Worm (Caenorhabditis elegans) whole organism, L4 larva: ENCODE results near the gene clh-1.
A peak's percentile ranks its signal among the peaks of the same experiment; 100 is the strongest.

Experiments
- Y105C5A.15 ChIP-seq: fragments of 200-800 bp; sonication (Bioruptor generic); IDR thresholded peaks from 2 replicates; pipeline ENCODE4 v1.3.6; 2022; ENCODE audit warnings: missing genetic modification characterization, missing compliant biosample characterization
- ama-1 ChIP-seq: fragments of 150-350 bp; optimal IDR thresholded peaks from 2 replicates; lab custom pipeline; 2014; ENCODE audit warnings: inconsistent platforms, mixed read lengths
- egl-27 ChIP-seq: sonication (generic microtip); optimal IDR thresholded peaks from 3 replicates; lab custom pipeline; 2017; ENCODE audit warnings: missing biosample characterization, missing genetic modification reagents, missing genetic modification characterization
- lin-13 ChIP-seq: fragments of 150-350 bp; optimal IDR thresholded peaks from 2 replicates; lab custom pipeline; 2014; ENCODE audit warnings: missing biosample characterization, missing genetic modification reagents, missing genetic modification characterization
- nhr-10 ChIP-seq: fragments of 150-350 bp; optimal IDR thresholded peaks from 2 replicates; lab custom pipeline; 2014; ENCODE audit warnings: missing biosample characterization, missing genetic modification characterization
- tag-97 ChIP-seq: fragments of 200-800 bp; sonication (Bioruptor generic); IDR thresholded peaks from 2 replicates; pipeline ENCODE4 v1.3.6; 2022; ENCODE audit warnings: missing genetic modification characterization, missing compliant biosample characterization

ce11 chrII:11813895-11814369, 42.3 kb downstream of the clh-1 start, which contains the start of gene F43G6.8:
- TF ChIP-seq Y105C5A.15 (GFP tag; lab: Robert Waterston, UW), result no peak
- no peak for TF ChIP-seq nhr-10 (tag; lab: Kevin White, UChicago)
- no peak for TF ChIP-seq lin-13 (GFP tag; lab: Kevin White, UChicago)
- TF ChIP-seq tag-97 (GFP tag; lab: Robert Waterston, UW), result no peak
- TF ChIP-seq egl-27 (tag; lab: Kevin White, UChicago), result no peak
- TF ChIP-seq ama-1 (lab: Kevin White, UChicago), result peak; percentile 73
